Fruit fly (Drosophila melanogaster) whole organism, embryonic: ENCODE results near the gene BomT3.

Source experiments
- B-H1 ChIP-seq: fragments of 200-800 bp; sonication (Bioruptor generic); IDR thresholded peaks from 3 replicates; pipeline ENCODE4 v1.3.6; 2022; ENCODE audit warnings: missing biosample characterization, missing genetic modification characterization
- CG11398 ChIP-seq: fragments of 200-800 bp; sonication (Bioruptor generic); optimal IDR thresholded peaks from 2 replicates; lab custom pipeline; 2016; ENCODE audit warnings: missing biosample characterization, missing genetic modification characterization
- CG12104 ChIP-seq: fragments of 200-800 bp; sonication (Bioruptor generic); optimal IDR thresholded peaks from 3 replicates; lab custom pipeline; 2016; ENCODE audit warnings: missing biosample characterization, missing genetic modification characterization
- CG12219 ChIP-seq: fragments of 200-800 bp; sonication (Bioruptor generic); optimal IDR thresholded peaks from 3 replicates; lab custom pipeline; 2018; ENCODE audit warnings: missing biosample characterization, mild to moderate bottlenecking, missing genetic modification characterization
- CG12769 ChIP-seq: fragments of 200-800 bp; sonication (Bioruptor generic); optimal IDR thresholded peaks from 2 replicates; lab custom pipeline; 2019; ENCODE audit warnings: missing biosample characterization, mild to moderate bottlenecking, missing genetic modification characterization, moderate library complexity
- CG14710 ChIP-seq: fragments of 200-800 bp; sonication (Bioruptor generic); optimal IDR thresholded peaks from 3 replicates; lab custom pipeline; 2019; ENCODE audit warnings: missing biosample characterization, mild to moderate bottlenecking, missing genetic modification characterization, moderate library complexity
- CG15601 ChIP-seq: fragments of 200-800 bp; sonication (Bioruptor generic); optimal IDR thresholded peaks from 3 replicates; lab custom pipeline; 2019; ENCODE audit warnings: missing biosample characterization, mild to moderate bottlenecking, missing genetic modification characterization, moderate library complexity
- CG1603 ChIP-seq: fragments of 200-800 bp; sonication (Bioruptor generic); optimal IDR thresholded peaks from 2 replicates; lab custom pipeline; 2019; ENCODE audit warnings: missing biosample characterization, mild to moderate bottlenecking, missing genetic modification characterization, moderate library complexity
- CG16813 ChIP-seq: fragments of 200-800 bp; sonication (Bioruptor generic); IDR thresholded peaks from 3 replicates; pipeline ENCODE4 v1.3.6; 2022; ENCODE audit warnings: missing biosample characterization, missing genetic modification characterization; ENCODE audit not compliant: partially characterized antibody
- CG17385 ChIP-seq: fragments of 200-800 bp; sonication (Bioruptor generic); optimal IDR thresholded peaks from 3 replicates; lab custom pipeline; 2018; ENCODE audit warnings: missing biosample characterization, mild to moderate bottlenecking, missing genetic modification characterization
- CG1832 ChIP-seq: fragments of 200-800 bp; sonication (Bioruptor generic); optimal IDR thresholded peaks from 2 replicates; lab custom pipeline; 2017; ENCODE audit warnings: missing biosample characterization, mild to moderate bottlenecking, missing genetic modification characterization, inconsistent platforms
- CG2120 ChIP-seq: fragments of 200-800 bp; sonication (Bioruptor generic); optimal IDR thresholded peaks from 3 replicates; lab custom pipeline; 2016; ENCODE audit warnings: missing biosample characterization, missing genetic modification characterization
- CG2889 ChIP-seq: fragments of 200-800 bp; sonication (Bioruptor generic); IDR thresholded peaks from 3 replicates; pipeline ENCODE4 v1.3.6; 2022; ENCODE audit warnings: missing biosample characterization, missing genetic modification characterization
- CG31365 ChIP-seq: fragments of 200-800 bp; sonication (Bioruptor generic); optimal IDR thresholded peaks from 2 replicates; lab custom pipeline; 2018; ENCODE audit warnings: missing biosample characterization, mild to moderate bottlenecking, missing genetic modification characterization
- CG4617 ChIP-seq: fragments of 200-800 bp; sonication (Bioruptor generic); optimal IDR thresholded peaks from 3 replicates; lab custom pipeline; 2016; ENCODE audit warnings: missing biosample characterization, missing genetic modification characterization, borderline replicate concordance
- CG6654 ChIP-seq: fragments of 200-800 bp; sonication (Bioruptor generic); optimal IDR thresholded peaks from 2 replicates; lab custom pipeline; 2017; ENCODE audit warnings: missing biosample characterization, mild to moderate bottlenecking, missing genetic modification characterization
- CG6683 ChIP-seq: fragments of 200-800 bp; sonication (Bioruptor generic); optimal IDR thresholded peaks from 2 replicates; lab custom pipeline; 2017; ENCODE audit warnings: missing biosample characterization, mild to moderate bottlenecking, missing genetic modification characterization, missing genetic modification reagents
- CG6765 ChIP-seq: fragments of 200-800 bp; sonication (Bioruptor generic); optimal IDR thresholded peaks from 3 replicates; lab custom pipeline; 2017; ENCODE audit warnings: missing biosample characterization, mild to moderate bottlenecking, missing genetic modification characterization
- CG6854 ChIP-seq: fragments of 200-800 bp; sonication (Bioruptor generic); optimal IDR thresholded peaks from 3 replicates; lab custom pipeline; 2017; ENCODE audit warnings: missing biosample characterization, mild to moderate bottlenecking, missing genetic modification characterization
- CG7963 ChIP-seq: fragments of 200-800 bp; sonication (Bioruptor generic); IDR thresholded peaks from 3 replicates; pipeline ENCODE4 v1.3.6; 2022; ENCODE audit warnings: missing biosample characterization, missing genetic modification characterization; ENCODE audit not compliant: partially characterized antibody
- CG7987 ChIP-seq: fragments of 200-800 bp; sonication (Bioruptor generic); optimal IDR thresholded peaks from 2 replicates; lab custom pipeline; 2018; ENCODE audit warnings: missing biosample characterization, mild to moderate bottlenecking, missing genetic modification characterization, moderate library complexity
- CG8281 ChIP-seq: fragments of 200-800 bp; sonication (Bioruptor generic); optimal IDR thresholded peaks from 2 replicates; lab custom pipeline; 2018; ENCODE audit warnings: missing biosample characterization, mild to moderate bottlenecking, missing genetic modification characterization, moderate library complexity
- CG8388 ChIP-seq: fragments of 200-800 bp; sonication (Bioruptor generic); optimal IDR thresholded peaks from 2 replicates; lab custom pipeline; 2019; ENCODE audit warnings: missing biosample characterization, mild to moderate bottlenecking, missing genetic modification characterization, moderate library complexity
- Dek ChIP-seq: fragments of 200-800 bp; sonication (Bioruptor generic); optimal IDR thresholded peaks from 3 replicates; lab custom pipeline; 2019; ENCODE audit warnings: missing biosample characterization, mild to moderate bottlenecking, missing genetic modification characterization, moderate library complexity
- Fer3 ChIP-seq: fragments of 200-800 bp; sonication (Bioruptor generic); optimal IDR thresholded peaks from 2 replicates; lab custom pipeline; 2018; ENCODE audit warnings: missing biosample characterization, mild to moderate bottlenecking, missing genetic modification characterization, moderate library complexity
- GATAe ChIP-seq: fragments of 200-800 bp; sonication (Bioruptor generic); conservative IDR thresholded peaks from 2 replicates; pipeline ENCODE4 v1.3.6; 2022; ENCODE audit warnings: missing biosample characterization, missing genetic modification characterization
- Lhr ChIP-seq: fragments of 200-800 bp; sonication (Bioruptor generic); optimal IDR thresholded peaks from 3 replicates; lab custom pipeline; 2017; ENCODE audit warnings: mild to moderate bottlenecking, missing biosample characterization, missing genetic modification reagents, missing genetic modification characterization
- Lpt ChIP-seq: fragments of >200 bp; optimal IDR thresholded peaks from 2 replicates; lab custom pipeline; 2018; ENCODE audit warnings: missing biosample characterization, missing genetic modification characterization
- MESR4 ChIP-seq: fragments of 200-800 bp; sonication (Bioruptor generic); optimal IDR thresholded peaks from 2 replicates; lab custom pipeline; 2018; ENCODE audit warnings: missing biosample characterization, mild to moderate bottlenecking, missing genetic modification characterization, moderate library complexity
- Nf-YB ChIP-seq: fragments of 200-800 bp; sonication (Bioruptor generic); optimal IDR thresholded peaks from 3 replicates; lab custom pipeline; 2019; ENCODE audit warnings: missing biosample characterization, mild to moderate bottlenecking, missing genetic modification characterization, moderate library complexity
- Poxn ChIP-seq: fragments of 200-800 bp; sonication (Bioruptor generic); IDR thresholded peaks from 2 replicates; pipeline ENCODE4 v1.3.6; 2022; ENCODE audit warnings: missing biosample characterization, missing genetic modification characterization
- Stat92E ChIP-seq, 3 experiments: fragments of >200 bp in 2 of 3; fragments of 200-800 bp in 1 of 3; sonication (Bioruptor generic) in 1 of 3; optimal IDR thresholded peaks; 2 replicates each; lab custom pipeline; 2017 to 2019; ENCODE audit warnings: missing biosample characterization in 3 of 3, missing genetic modification characterization in 3 of 3, mild to moderate bottlenecking in 1 of 3, moderate library complexity in 1 of 3
- Tbp ChIP-seq: fragments of >200 bp; optimal IDR thresholded peaks from 2 replicates; lab custom pipeline; 2018; ENCODE audit warnings: missing biosample characterization, missing genetic modification characterization
- YL-1 ChIP-seq: fragments of 200-800 bp; sonication (Bioruptor generic); optimal IDR thresholded peaks from 3 replicates; lab custom pipeline; 2017; ENCODE audit warnings: missing biosample characterization, mild to moderate bottlenecking, missing genetic modification characterization
- bbx ChIP-seq: fragments of 200-800 bp; sonication (Bioruptor generic); IDR thresholded peaks from 2 replicates; pipeline ENCODE4 v1.3.6; 2022; ENCODE audit warnings: missing biosample characterization, missing genetic modification characterization; ENCODE audit not compliant: partially characterized antibody
- bcd ChIP-seq: fragments of 200-800 bp; sonication (Bioruptor generic); optimal IDR thresholded peaks from 2 replicates; lab custom pipeline; 2017; ENCODE audit warnings: missing biosample characterization, mild to moderate bottlenecking, missing genetic modification characterization
- da ChIP-seq: fragments of 200-800 bp; sonication (Bioruptor generic); optimal IDR thresholded peaks from 2 replicates; lab custom pipeline; 2016; ENCODE audit warnings: missing biosample characterization, missing genetic modification characterization
- ems ChIP-seq: fragments of 200-800 bp; sonication (Bioruptor generic); optimal IDR thresholded peaks from 3 replicates; lab custom pipeline; 2016; ENCODE audit warnings: missing biosample characterization, missing genetic modification characterization
- pnt ChIP-seq: fragments of 200-800 bp; sonication (Bioruptor generic); optimal IDR thresholded peaks from 3 replicates; lab custom pipeline; 2016; ENCODE audit warnings: missing biosample characterization, missing genetic modification characterization
- pros ChIP-seq: fragments of 200-800 bp; sonication (Bioruptor generic); optimal IDR thresholded peaks from 3 replicates; lab custom pipeline; 2019; ENCODE audit warnings: missing biosample characterization, mild to moderate bottlenecking, missing genetic modification characterization, moderate library complexity
- scrt ChIP-seq: fragments of 200-800 bp; sonication (Bioruptor generic); optimal IDR thresholded peaks from 2 replicates; lab custom pipeline; 2018; ENCODE audit warnings: missing biosample characterization, mild to moderate bottlenecking, missing genetic modification characterization, moderate library complexity
- sob ChIP-seq: fragments of 200-800 bp; sonication (Bioruptor generic); IDR thresholded peaks from 2 replicates; pipeline ENCODE4 v1.3.6; 2022; ENCODE audit warnings: missing biosample characterization, missing genetic modification characterization
- sqz ChIP-seq: fragments of 200-800 bp; sonication (Bioruptor generic); optimal IDR thresholded peaks from 3 replicates; lab custom pipeline; 2018; ENCODE audit warnings: missing biosample characterization, mild to moderate bottlenecking, missing genetic modification characterization
- sr ChIP-seq: fragments of 200-800 bp; sonication (Bioruptor generic); IDR thresholded peaks from 3 replicates; pipeline ENCODE4 v1.3.6; 2022; ENCODE audit warnings: missing biosample characterization, missing genetic modification characterization
- toy ChIP-seq: fragments of 200-800 bp; sonication (Bioruptor generic); IDR thresholded peaks from 2 replicates; pipeline ENCODE4 v1.3.6; 2022; ENCODE audit warnings: missing biosample characterization, missing genetic modification characterization
- unc-4 ChIP-seq: fragments of 200-800 bp; sonication (Bioruptor generic); IDR thresholded peaks from 2 replicates; pipeline ENCODE4 v1.3.6; 2022; ENCODE audit warnings: missing biosample characterization, missing genetic modification characterization; ENCODE audit not compliant: partially characterized antibody
- unpg ChIP-seq: fragments of 200-800 bp; sonication (Bioruptor generic); optimal IDR thresholded peaks from 3 replicates; lab custom pipeline; 2018; ENCODE audit warnings: missing biosample characterization, mild to moderate bottlenecking, missing genetic modification characterization, moderate library complexity
- wdn ChIP-seq: fragments of 200-800 bp; sonication (Bioruptor generic); IDR thresholded peaks from 2 replicates; pipeline ENCODE4 v1.3.6; 2022; ENCODE audit warnings: missing biosample characterization, missing genetic modification characterization
- wor ChIP-seq: fragments of 200-800 bp; sonication (Bioruptor generic); IDR thresholded peaks from 2 replicates; pipeline ENCODE4 v1.3.6; 2022; ENCODE audit warnings: missing biosample characterization, missing genetic modification characterization

Gene BomT3

DNA sequence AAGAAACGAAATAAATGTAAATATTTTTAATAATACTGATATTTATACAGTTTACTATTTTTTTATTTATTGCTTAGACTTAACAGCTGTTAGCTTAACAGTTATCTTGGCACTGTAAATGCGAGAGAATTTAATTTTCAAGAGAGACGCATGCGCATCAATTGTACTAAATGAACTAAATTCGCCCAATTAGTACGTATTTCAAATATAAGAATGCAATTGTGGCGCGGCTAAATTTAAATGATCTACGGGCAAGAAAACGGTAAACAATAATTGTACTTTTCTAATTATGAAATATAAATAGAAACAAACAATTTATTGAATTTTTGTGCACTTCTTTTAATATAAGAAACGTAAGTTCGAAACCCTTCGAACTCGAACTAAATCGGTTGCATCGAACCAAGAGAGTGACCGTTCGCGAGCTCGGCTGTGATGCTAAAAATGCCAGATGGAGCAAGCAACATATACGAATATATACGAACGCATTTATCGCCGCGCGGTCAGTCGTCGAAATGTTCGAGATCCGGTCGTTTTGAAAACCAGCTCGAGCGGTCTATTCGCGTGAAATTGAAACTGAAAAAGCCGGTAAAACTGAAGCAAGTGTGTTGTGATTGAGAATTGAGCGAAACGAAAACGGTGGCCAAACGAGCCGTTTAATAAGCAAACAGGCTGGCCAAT, 47.3 kb upstream of the BomT3 start, which contains the start of gene SKIP (continued):
- TF ChIP-seq Stat92E (GFP tag; optimal IDR thresholded peaks at IDR 0.05; lab: Kevin White, UChicago): peak in 1 of 3 experiments; percentile 61
- TF ChIP-seq Poxn (GFP tag; lab: Robert Waterston, UW): no peak
- TF ChIP-seq CG6654 (GFP tag; lab: Kevin White, UChicago): no peak
- TF ChIP-seq CG6683 (GFP tag; lab: Kevin White, UChicago): no peak
- no peak for TF ChIP-seq da (GFP tag; lab: Kevin White, UChicago)
- no peak for TF ChIP-seq CG6765 (GFP tag; lab: Kevin White, UChicago)
- no peak for TF ChIP-seq CG15601 (tag; lab: Kevin White, UChicago)
- no peak for TF ChIP-seq CG2889 (GFP tag; lab: Robert Waterston, UW)
- TF ChIP-seq sob (GFP tag; lab: Robert Waterston, UW): peak; percentile 41; the same call in 1 of the 2 replicates
- no peak for TF ChIP-seq wor (GFP tag; lab: Robert Waterston, UW)
- no peak for TF ChIP-seq Dek
- no peak for TF ChIP-seq CG12104
- TF ChIP-seq CG4617 (GFP tag; lab: Kevin White, UChicago): no peak
- peak; percentile 69 for TF ChIP-seq bbx (GFP tag; lab: Robert Waterston, UW)
- TF ChIP-seq CG7963: no peak
- peak; percentile 45 for TF ChIP-seq scrt (GFP tag; lab: Kevin White, UChicago)
- peak; percentile 13 for TF ChIP-seq Fer3 (tag; lab: Kevin White, UChicago)
- no peak for TF ChIP-seq Tbp
- no peak for TF ChIP-seq Lpt
- no peak for TF ChIP-seq CG16813 (GFP tag; lab: Robert Waterston, UW)
- peak; percentile 70 for TF ChIP-seq CG7987 (GFP tag; lab: Kevin White, UChicago)
- peak; percentile 20 for TF ChIP-seq CG12769 (tag; lab: Kevin White, UChicago)
- TF ChIP-seq CG12219 (GFP tag; lab: Kevin White, UChicago): no peak
- TF ChIP-seq B-H1 (GFP tag; lab: Robert Waterston, UW): no peak; the same call in 2 of the 3 replicates
- no peak for TF ChIP-seq pnt (GFP tag; lab: Kevin White, UChicago)
- no peak for TF ChIP-seq Nf-YB (GFP tag; lab: Kevin White, UChicago)
- no peak for TF ChIP-seq CG1832 (GFP tag; lab: Kevin White, UChicago)
- TF ChIP-seq CG14710 (tag; lab: Kevin White, UChicago): peak; percentile 28
- no peak for TF ChIP-seq MESR4 (GFP tag; lab: Kevin White, UChicago)
- no peak for TF ChIP-seq GATAe (GFP tag; lab: Robert Waterston, UW)
- TF ChIP-seq CG6854 (GFP tag; lab: Kevin White, UChicago): no peak
- TF ChIP-seq CG11398 (GFP tag; lab: Kevin White, UChicago): peak; percentile 36
- no peak for TF ChIP-seq CG2120 (GFP tag; lab: Kevin White, UChicago)
- no peak for TF ChIP-seq CG31365 (tag; lab: Kevin White, UChicago)
- peak; percentile 11 for TF ChIP-seq CG8388 (GFP tag; lab: Kevin White, UChicago)
- no peak for TF ChIP-seq pros (GFP tag; lab: Kevin White, UChicago)
- no peak for TF ChIP-seq ems (GFP tag; lab: Kevin White, UChicago)
- peak; percentile 4 for TF ChIP-seq CG8281 (tag; lab: Kevin White, UChicago)
- no peak for TF ChIP-seq Lhr (GFP tag; lab: Kevin White, UChicago)
- peak; percentile 47 for TF ChIP-seq CG1603 (tag; lab: Kevin White, UChicago)
- no peak for TF ChIP-seq bcd (GFP tag; lab: Kevin White, UChicago)
- peak; percentile 39 for TF ChIP-seq unpg (GFP tag; lab: Kevin White, UChicago)
- TF ChIP-seq sr (GFP tag; lab: Robert Waterston, UW): peak; percentile 57; the same call in 1 of the 3 replicates
- TF ChIP-seq wdn (GFP tag; lab: Robert Waterston, UW): no peak
- TF ChIP-seq YL-1 (GFP tag; lab: Kevin White, UChicago): no peak
- TF ChIP-seq unc-4 (GFP tag; lab: Robert Waterston, UW): no peak
- TF ChIP-seq sqz (GFP tag; lab: Kevin White, UChicago): no peak
- no peak for TF ChIP-seq toy
- peak; percentile 37 for TF ChIP-seq CG17385 (GFP tag; lab: Kevin White, UChicago)
